Worm (Caenorhabditis elegans) whole organism, L4/young adult: ENCODE measurements around the gene nas-3.

Source experiments
- W03F9.2 ChIP-seq: fragments of 150-350 bp; optimal IDR thresholded peaks from 2 replicates; lab custom pipeline; 2014; ENCODE audit warnings: missing biosample characterization, missing genetic modification characterization
- him-1 ChIP-seq: sonication (generic microtip); optimal IDR thresholded peaks from 2 replicates; lab custom pipeline; 2016; ENCODE audit warnings: missing genotype, missing genetic modification reagents, missing genetic modification characterization, missing compliant biosample characterization

- TF ChIP-seq him-1 (no peak), W03F9.2 (no peak)
These were observed 7.5 kb downstream of the nas-3 start for ce11 chrV:9485508-9485907.
